Fruit fly (Drosophila melanogaster) whole organism: ENCODE results near the gene Cpr67Fb.

ENCODE experiments used
- CG8478 ChIP-seq: fragments of >200 bp; optimal IDR thresholded peaks from 2 replicates; lab custom pipeline; 2018; ENCODE audit warnings: inconsistent platforms
- psq ChIP-seq: fragments of >200 bp; optimal IDR thresholded peaks from 2 replicates; lab custom pipeline; 2017

DNA sequence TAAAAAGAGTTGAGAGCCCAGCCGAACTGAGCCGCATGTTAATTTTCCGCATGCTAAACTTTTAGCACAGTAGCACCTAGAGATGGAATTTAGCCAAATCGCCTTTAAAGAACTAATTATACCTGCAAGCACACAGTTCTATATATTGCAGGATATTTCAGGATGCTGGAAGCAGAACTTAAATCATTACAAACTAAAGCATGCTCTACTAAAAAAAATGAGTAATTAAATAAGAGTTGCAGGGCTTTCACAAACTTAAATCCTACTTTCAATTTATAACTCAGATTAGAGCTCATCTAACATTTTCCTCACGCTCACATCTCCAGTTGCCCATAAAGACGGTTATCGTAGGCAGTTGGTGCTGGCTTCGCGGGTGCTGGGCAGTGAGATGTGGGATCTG, 30.7 kb downstream of the Cpr67Fb start:
- no peak for TF ChIP-seq psq (lab: Kevin White, UChicago)
- TF ChIP-seq CG8478 (lab: Kevin White, UChicago), result no peak
